Worm (Caenorhabditis elegans) whole organism, L4 larva: Measurements from ENCODE around the gene F42A10.5.

ENCODE experiments used
- F44E2.7 ChIP-seq: fragments of 200-800 bp; sonication (Bioruptor generic); IDR thresholded peaks from 2 replicates; pipeline ENCODE4 v2.1.2; 2022; ENCODE audit warnings: missing genetic modification characterization, missing compliant biosample characterization
- F49E8.2 ChIP-seq: sonication (generic microtip); optimal IDR thresholded peaks from 2 replicates; lab custom pipeline; 2016; ENCODE audit warnings: missing compliant biosample characterization, mild to moderate bottlenecking, missing genetic modification characterization, borderline replicate concordance
- R02D3.7 ChIP-seq: fragments of 150-350 bp; sonication (generic microtip); optimal IDR thresholded peaks from 3 replicates; lab custom pipeline; 2014; ENCODE audit warnings: missing biosample characterization, missing genetic modification characterization
- Y105C5A.15 ChIP-seq: fragments of 200-800 bp; sonication (Bioruptor generic); IDR thresholded peaks from 2 replicates; pipeline ENCODE4 v1.3.6; 2022; ENCODE audit warnings: missing genetic modification characterization, missing compliant biosample characterization
- Y48G9A.11 ChIP-seq: fragments of 200-800 bp; sonication (Bioruptor generic); IDR thresholded peaks from 2 replicates; pipeline ENCODE4 v1.3.6; 2022; ENCODE audit warnings: missing genetic modification reagents, missing genetic modification characterization, missing compliant biosample characterization
- ZK546.5 ChIP-seq, 2 experiments: sonication (generic microtip); optimal IDR thresholded peaks; 2 replicates each; lab custom pipeline; 2017; ENCODE audit warnings: missing biosample characterization in 2 of 2, missing genetic modification characterization in 2 of 2
- aly-2 ChIP-seq: sonication (generic microtip); optimal IDR thresholded peaks from 2 replicates; lab custom pipeline; 2018; ENCODE audit warnings: missing biosample characterization, missing genetic modification characterization
- arid-1 ChIP-seq: fragments of 200-800 bp; sonication (Bioruptor generic); conservative IDR thresholded peaks from 2 replicates; pipeline ENCODE4 v1.3.6; 2022; ENCODE audit warnings: missing genetic modification reagents, missing genetic modification characterization, missing compliant biosample characterization
- ceh-44 ChIP-seq: fragments of 200-800 bp; sonication (Bioruptor generic); IDR thresholded peaks from 2 replicates; pipeline ENCODE4 v1.3.6; 2022; ENCODE audit warnings: missing genetic modification reagents, missing genetic modification characterization, missing compliant biosample characterization
- cey-2 ChIP-seq: sonication (generic microtip); optimal IDR thresholded peaks from 3 replicates; lab custom pipeline; 2017; ENCODE audit warnings: missing genetic modification characterization, mild to moderate bottlenecking, missing compliant biosample characterization, antibody characterized with exemption, borderline replicate concordance; ENCODE audit not compliant: insufficient read depth
- daf-16 ChIP-seq, 3 experiments: sonication (generic microtip); optimal IDR thresholded peaks; 2 replicates each; lab custom pipeline; 2016 to 2017; ENCODE audit warnings: missing genetic modification characterization in 3 of 3, missing genetic modification reagents in 3 of 3, mild to moderate bottlenecking in 2 of 3, missing compliant biosample characterization in 2 of 3, missing biosample characterization in 1 of 3, moderate library complexity in 1 of 3
- daf-8 ChIP-seq: fragments of 200-800 bp; sonication (Bioruptor generic); IDR thresholded peaks from 2 replicates; pipeline ENCODE4 v1.3.6; 2022; ENCODE audit warnings: missing genetic modification characterization, missing compliant biosample characterization
- dmd-6 ChIP-seq: fragments of 200-800 bp; sonication (Bioruptor generic); IDR thresholded peaks from 2 replicates; pipeline ENCODE4 v1.3.6; 2022; ENCODE audit warnings: missing genetic modification reagents, missing genetic modification characterization, missing compliant biosample characterization
- dmd-9 ChIP-seq: fragments of 200-800 bp; sonication (Bioruptor generic); IDR thresholded peaks from 2 replicates; pipeline ENCODE4 v1.3.6; 2022; ENCODE audit warnings: missing genetic modification reagents, missing genetic modification characterization, missing compliant biosample characterization
- dpl-1 ChIP-seq: fragments of 150-350 bp; optimal IDR thresholded peaks from 2 replicates; lab custom pipeline; 2014; ENCODE audit warnings: missing biosample characterization, missing genetic modification reagents, missing genetic modification characterization
- hlh-30 ChIP-seq: sonication (generic microtip); optimal IDR thresholded peaks from 2 replicates; lab custom pipeline; 2017; ENCODE audit warnings: antibody characterized with exemption, mild to moderate bottlenecking, missing genetic modification characterization, missing compliant biosample characterization; ENCODE audit not compliant: insufficient read depth
- jun-1 ChIP-seq: fragments of 150-350 bp; optimal IDR thresholded peaks from 2 replicates; lab custom pipeline; 2014; ENCODE audit warnings: missing biosample characterization, missing genetic modification reagents, missing genetic modification characterization
- lin-1 ChIP-seq: fragments of 200-800 bp; sonication (Bioruptor generic); IDR thresholded peaks from 2 replicates; pipeline ENCODE4 v1.3.6; 2022; ENCODE audit warnings: missing genetic modification reagents, missing genetic modification characterization, missing compliant biosample characterization
- lin-13 ChIP-seq: fragments of 150-350 bp; optimal IDR thresholded peaks from 2 replicates; lab custom pipeline; 2014; ENCODE audit warnings: missing biosample characterization, missing genetic modification reagents, missing genetic modification characterization
- lin-15B ChIP-seq: fragments of 150-350 bp; sonication (generic microtip); optimal IDR thresholded peaks from 3 replicates; lab custom pipeline; 2014; ENCODE audit warnings: missing biosample characterization, missing genetic modification characterization
- lsy-2 ChIP-seq, 2 experiments: fragments of 150-350 bp in 1 of 2; sonication (generic microtip) in 1 of 2; optimal IDR thresholded peaks; 2 replicates each; lab custom pipeline; 2014 to 2017; ENCODE audit warnings: missing biosample characterization in 2 of 2, missing genetic modification characterization in 2 of 2
- mdt-29 ChIP-seq: fragments of 200-800 bp; sonication (Bioruptor generic); IDR thresholded peaks from 2 replicates; pipeline ENCODE4 v1.3.6; 2022; ENCODE audit warnings: missing genetic modification reagents, missing genetic modification characterization, missing compliant biosample characterization
- mes-2 ChIP-seq: sonication (generic microtip); optimal IDR thresholded peaks from 2 replicates; lab custom pipeline; 2016; ENCODE audit warnings: missing genotype, mild to moderate bottlenecking, missing genetic modification characterization, missing compliant biosample characterization; ENCODE audit not compliant: poor library complexity, severe bottlenecking
- nhr-10 ChIP-seq: fragments of 150-350 bp; optimal IDR thresholded peaks from 2 replicates; lab custom pipeline; 2014; ENCODE audit warnings: missing biosample characterization, missing genetic modification characterization
- nhr-102 ChIP-seq: sonication (generic microtip); optimal IDR thresholded peaks from 2 replicates; lab custom pipeline; 2016; ENCODE audit warnings: mild to moderate bottlenecking, missing genetic modification characterization, moderate library complexity, missing compliant biosample characterization
- nhr-237 ChIP-seq: sonication (generic microtip); optimal IDR thresholded peaks from 2 replicates; lab custom pipeline; 2017; ENCODE audit warnings: missing biosample characterization, missing genetic modification characterization
- nhr-25 ChIP-seq: sonication (generic microtip); optimal IDR thresholded peaks from 2 replicates; lab custom pipeline; 2017; ENCODE audit warnings: missing genetic modification characterization, mild to moderate bottlenecking, missing compliant biosample characterization, antibody characterized with exemption, moderate library complexity, borderline replicate concordance; ENCODE audit not compliant: insufficient read depth
- nhr-28 ChIP-seq: fragments of 150-350 bp; optimal IDR thresholded peaks from 2 replicates; lab custom pipeline; 2014; ENCODE audit warnings: missing biosample characterization, missing genetic modification characterization
- nhr-41 ChIP-seq: fragments of 200-800 bp; sonication (Bioruptor generic); IDR thresholded peaks from 2 replicates; pipeline ENCODE4 v1.3.6; 2022; ENCODE audit warnings: missing genetic modification reagents, missing genetic modification characterization, missing compliant biosample characterization
- nhr-48 ChIP-seq: sonication (generic microtip); optimal IDR thresholded peaks from 2 replicates; lab custom pipeline; 2016; ENCODE audit warnings: mild to moderate bottlenecking, missing genetic modification characterization, missing compliant biosample characterization
- nhr-6 ChIP-seq: fragments of 150-350 bp; optimal IDR thresholded peaks from 2 replicates; lab custom pipeline; 2014; ENCODE audit warnings: missing biosample characterization, missing genetic modification characterization
- nhr-76 ChIP-seq: fragments of 150-350 bp; optimal IDR thresholded peaks from 2 replicates; lab custom pipeline; 2014; ENCODE audit warnings: missing biosample characterization, missing genetic modification characterization
- nhr-77 ChIP-seq: fragments of 150-350 bp; optimal IDR thresholded peaks from 2 replicates; lab custom pipeline; 2014; ENCODE audit warnings: missing biosample characterization, missing genetic modification characterization
- pqm-1 ChIP-seq: sonication (generic microtip); optimal IDR thresholded peaks from 2 replicates; lab custom pipeline; 2017; ENCODE audit warnings: missing biosample characterization, missing genetic modification characterization
- saeg-2 ChIP-seq: fragments of 200-800 bp; sonication (Bioruptor generic); IDR thresholded peaks from 2 replicates; pipeline ENCODE4 v1.3.6; 2022; ENCODE audit warnings: missing genetic modification reagents, missing genetic modification characterization, missing compliant biosample characterization
- sdz-12 ChIP-seq: fragments of 200-800 bp; sonication (Bioruptor generic); optimal IDR thresholded peaks from 2 replicates; lab custom pipeline; 2018; ENCODE audit warnings: mild to moderate bottlenecking, missing genetic modification characterization, missing compliant biosample characterization
- set-16 ChIP-seq: fragments of 200-800 bp; sonication (Bioruptor generic); IDR thresholded peaks from 2 replicates; pipeline ENCODE4 v1.3.6; 2022; ENCODE audit warnings: missing genetic modification reagents, missing genetic modification characterization, missing compliant biosample characterization
- snpc-1.2 ChIP-seq: fragments of 200-800 bp; sonication (Bioruptor generic); IDR thresholded peaks from 2 replicates; pipeline ENCODE4 v1.3.6; 2022; ENCODE audit warnings: missing genetic modification reagents, missing genetic modification characterization, missing compliant biosample characterization
- tag-97 ChIP-seq: fragments of 200-800 bp; sonication (Bioruptor generic); IDR thresholded peaks from 2 replicates; pipeline ENCODE4 v1.3.6; 2022; ENCODE audit warnings: missing genetic modification characterization, missing compliant biosample characterization
- unc-130 ChIP-seq: sonication (generic microtip); optimal IDR thresholded peaks from 2 replicates; lab custom pipeline; 2016; ENCODE audit warnings: missing genetic modification reagents, missing genetic modification characterization, missing compliant biosample characterization
- unc-62 ChIP-seq, 3 experiments: fragments of 150-350 bp in 1 of 3; sonication (generic microtip); optimal IDR thresholded peaks in 2 of 3; peaks in 1 of 3; 1 replicate in 1 of 3; 2 replicates in 2 of 3; lab custom pipeline; 2014 to 2017; ENCODE audit warnings: missing biosample characterization in 3 of 3, missing genetic modification characterization in 3 of 3, missing genetic modification reagents in 3 of 3, missing genotype in 1 of 3
- vab-7 ChIP-seq: fragments of 200-800 bp; sonication (Bioruptor generic); IDR thresholded peaks from 2 replicates; pipeline ENCODE4 v1.3.6; 2022; ENCODE audit warnings: missing genetic modification reagents, missing genetic modification characterization, missing compliant biosample characterization
- zag-1 ChIP-seq: fragments of 150-350 bp; optimal IDR thresholded peaks from 2 replicates; lab custom pipeline; 2014; ENCODE audit warnings: missing biosample characterization, missing genetic modification characterization
- zfp-2 ChIP-seq: sonication (generic microtip); optimal IDR thresholded peaks from 2 replicates; lab custom pipeline; 2016; ENCODE audit warnings: mild to moderate bottlenecking, missing genetic modification characterization, missing compliant biosample characterization

The F42A10.5 gene

DNA sequence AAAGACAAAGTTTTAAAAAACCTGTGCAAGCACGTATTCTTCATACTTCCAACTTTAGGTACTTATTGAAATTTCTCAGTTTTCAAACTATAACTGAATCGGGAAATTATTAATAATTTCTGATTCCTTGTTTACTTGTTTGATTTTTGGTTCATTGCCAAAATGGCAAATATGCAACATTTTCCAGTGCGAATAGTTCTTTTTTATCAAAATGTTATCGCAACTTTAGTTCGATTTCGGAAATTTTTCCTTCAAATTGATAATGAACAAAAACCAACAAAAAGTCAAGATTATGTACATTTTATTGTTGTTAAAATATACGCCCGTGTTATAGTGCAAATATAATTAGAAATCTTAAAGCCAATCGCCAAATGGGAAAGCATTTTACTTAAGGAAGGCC, 4.4 kb upstream of the F42A10.5 start:
- no peak for TF ChIP-seq daf-16 (GFP tag; optimal IDR thresholded peaks at IDR 0.05; lab: Kevin White, UChicago)
- peak; percentile 10 for TF ChIP-seq daf-16 (tag; optimal IDR thresholded peaks at IDR 0.05; lab: Kevin White, UChicago)
- TF ChIP-seq pqm-1 (tag; lab: Kevin White, UChicago) = peak; percentile 3
- TF ChIP-seq set-16 (GFP tag; lab: Robert Waterston, UW) = no peak
- TF ChIP-seq aly-2 (tag; lab: Kevin White, UChicago) = no peak

DNA sequence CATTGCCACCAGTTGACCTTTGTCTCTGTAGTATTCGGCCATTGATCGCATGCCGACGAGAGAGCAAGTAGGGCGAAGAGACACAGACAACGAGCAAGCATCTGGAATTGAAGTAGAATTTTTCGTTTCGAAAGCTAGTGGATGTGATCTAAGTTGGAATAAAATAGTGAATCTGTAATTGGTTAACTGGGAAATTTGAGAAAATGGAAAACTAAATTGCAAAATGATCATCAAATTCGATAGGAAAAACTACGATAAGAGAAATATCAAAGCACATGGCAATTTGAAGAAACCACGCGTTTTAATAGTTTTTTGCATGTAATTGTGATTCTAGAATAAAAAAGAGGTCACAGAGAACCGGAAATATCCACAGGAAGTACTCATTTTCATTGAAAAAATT, 3.5 kb upstream of the F42A10.5 start, which contains the start of gene F42A10.6:
Gene F42A10.6, minus strand, starts transcription at position 101 of the 400 bp plus-strand sequence.
- no peak for TF ChIP-seq snpc-1.2 (GFP tag; lab: Robert Waterston, UW)
- no peak for TF ChIP-seq daf-8
- TF ChIP-seq dmd-6 (GFP tag; lab: Robert Waterston, UW) = peak; percentile 43
- peak; percentile 8 for TF ChIP-seq nhr-28 (tag; lab: Kevin White, UChicago)
- peak in 1 of 2 experiments; percentile 57 for TF ChIP-seq unc-62 (GFP tag; optimal IDR thresholded peaks at IDR 0.05 in 1 of 2; lab: Kevin White, UChicago)
- no peak for TF ChIP-seq unc-62 (tag; optimal IDR thresholded peaks at IDR 0.05; lab: Kevin White, UChicago)
- peak; percentile 48 for TF ChIP-seq pqm-1 (tag; lab: Kevin White, UChicago)

DNA sequence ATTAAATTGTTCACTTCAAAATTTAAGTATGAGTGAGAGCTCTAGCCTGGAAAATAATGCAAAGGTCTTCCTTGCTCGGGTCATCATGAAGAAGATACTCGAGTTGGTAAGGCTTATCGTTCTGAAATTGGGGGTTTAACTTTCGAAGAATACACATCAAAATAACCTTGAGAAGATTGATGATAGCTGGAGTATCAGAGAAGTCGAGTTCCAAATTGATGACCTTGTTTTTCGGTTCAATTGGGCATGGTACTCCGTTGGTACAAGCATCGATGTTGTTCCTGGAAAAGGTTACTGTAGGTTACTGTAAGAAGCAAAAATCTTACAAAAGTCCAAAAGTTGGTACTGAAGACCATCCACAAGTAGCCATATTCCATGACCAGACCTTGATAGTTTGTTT, 2.9 kb upstream of the F42A10.5 start:
- no peak for TF ChIP-seq mes-2 (tag; lab: Kevin White, UChicago)
- TF ChIP-seq F49E8.2 (tag; lab: Kevin White, UChicago) = no peak
- TF ChIP-seq sdz-12 (GFP tag; lab: Kevin White, UChicago) = no peak
- no peak for TF ChIP-seq zfp-2 (tag; lab: Kevin White, UChicago)
- TF ChIP-seq nhr-76 (tag; lab: Kevin White, UChicago) = no peak
- no peak for TF ChIP-seq nhr-102 (tag; lab: Kevin White, UChicago)
- no peak for TF ChIP-seq lin-15B (tag; lab: Kevin White, UChicago)
- no peak for TF ChIP-seq unc-62 (GFP tag; optimal IDR thresholded peaks at IDR 0.05 in 1 of 2; lab: Kevin White, UChicago)
- no peak for TF ChIP-seq unc-62 (tag; optimal IDR thresholded peaks at IDR 0.05; lab: Kevin White, UChicago)
- TF ChIP-seq lin-13 (GFP tag; lab: Kevin White, UChicago) = no peak
- TF ChIP-seq nhr-77 (tag; lab: Kevin White, UChicago) = no peak
- no peak for TF ChIP-seq nhr-237 (tag; lab: Kevin White, UChicago)
- TF ChIP-seq F44E2.7 (GFP tag; lab: Robert Waterston, UW) = no peak
- no peak for TF ChIP-seq nhr-10 (tag; lab: Kevin White, UChicago)
- no peak for TF ChIP-seq cey-2 (tag; lab: Kevin White, UChicago)
- TF ChIP-seq hlh-30 (tag; lab: Kevin White, UChicago) = no peak

DNA sequence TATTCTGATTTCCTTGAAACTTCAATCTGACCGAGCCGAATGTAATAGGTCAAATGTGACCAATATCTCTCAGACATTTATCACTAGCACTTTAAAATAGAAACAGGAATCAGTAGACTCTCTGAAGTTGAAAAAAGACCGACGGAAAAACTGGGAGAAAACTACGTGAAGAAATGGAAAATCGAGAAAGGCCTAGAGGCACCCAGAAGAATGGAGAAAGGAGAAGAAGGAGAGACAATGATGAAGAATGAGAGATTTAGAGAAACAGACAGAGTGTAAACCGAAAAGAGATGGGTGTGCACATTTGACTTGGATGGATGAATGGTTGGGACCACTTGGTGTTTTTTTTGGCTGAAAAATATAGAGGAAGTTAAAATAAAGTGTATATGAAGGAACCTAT, 3.2 kb downstream of the F42A10.5 start:
- TF ChIP-seq vab-7 (no peak), F49E8.2 (tag; lab: Kevin White, UChicago) (no peak), nhr-48 (tag; lab: Kevin White, UChicago) (peak; percentile 22), R02D3.7 (tag; lab: Kevin White, UChicago) (no peak), nhr-41 (GFP tag; lab: Robert Waterston, UW) (no peak), dpl-1 (peak; percentile 35), ceh-44 (GFP tag; lab: Robert Waterston, UW) (no peak), saeg-2 (GFP tag; lab: Robert Waterston, UW) (no peak), lsy-2 (tag; optimal IDR thresholded peaks at IDR 0.05; lab: Kevin White, UChicago) (peak; percentile 18 to 67), daf-8 (no peak), dmd-9 (GFP tag; lab: Robert Waterston, UW) (no peak), unc-130 (GFP tag; lab: Kevin White, UChicago) (no peak), lin-1 (GFP tag; lab: Robert Waterston, UW) (no peak), mdt-29 (GFP tag; lab: Robert Waterston, UW) (peak; percentile 62), nhr-6 (tag; lab: Kevin White, UChicago) (no peak), sdz-12 (GFP tag; lab: Kevin White, UChicago) (no peak), Y105C5A.15 (GFP tag; lab: Robert Waterston, UW) (no peak), zag-1 (tag; lab: Kevin White, UChicago) (no peak), arid-1 (GFP tag; lab: Robert Waterston, UW) (no peak), tag-97 (GFP tag; lab: Robert Waterston, UW) (no peak), ZK546.5 (tag; optimal IDR thresholded peaks at IDR 0.05; lab: Kevin White, UChicago) (no peak), nhr-25 (no peak), jun-1 (tag; lab: Kevin White, UChicago) (no peak), Y48G9A.11 (GFP tag; lab: Robert Waterston, UW) (no peak)
